Worm (Caenorhabditis elegans): ENCODE results near the gene oac-52.
A peak's percentile ranks its signal among the peaks of the same experiment; 100 is the strongest.

Gene oac-52

DNA sequence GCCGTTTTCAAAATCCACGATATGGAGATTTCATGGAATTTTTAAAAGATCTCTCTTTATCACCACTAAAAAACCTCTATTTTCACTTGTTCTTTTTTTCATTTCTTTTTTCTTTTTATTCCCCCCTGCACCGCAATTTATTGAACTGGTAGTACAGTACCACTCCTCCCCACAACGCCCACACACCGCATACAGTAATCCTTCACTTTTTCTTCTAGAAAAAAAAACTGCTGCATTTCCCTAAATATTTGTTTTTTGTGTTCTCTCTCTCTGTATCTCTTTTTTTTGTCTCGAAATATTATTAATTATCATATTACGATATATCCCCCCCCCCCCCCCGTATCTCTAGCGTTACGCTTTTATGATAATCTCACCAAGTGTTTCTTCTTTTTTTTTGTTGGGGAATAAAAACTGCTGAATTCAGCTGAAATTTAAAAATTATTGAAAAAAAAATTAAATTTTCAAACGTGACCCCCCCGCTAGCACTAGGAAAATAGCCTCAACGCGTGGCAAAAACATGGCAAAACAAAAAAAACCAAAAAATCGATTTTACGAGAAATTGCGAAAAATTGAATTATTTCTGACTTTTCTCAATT, 29.5 kb downstream of the oac-52 start, which contains the start of gene Y24D9B.1 (continued):
- no peak for TF ChIP-seq dox-1 (GFP tag; IDR thresholded peaks at IDR 0.05)
- TF ChIP-seq snpc-3.4 (tag; optimal IDR thresholded peaks at IDR 0.05) = peak; percentile 8
- no peak for TF ChIP-seq ztf-22 (GFP tag; optimal IDR thresholded peaks at IDR 0.05)
- TF ChIP-seq nhr-90 (tag; optimal IDR thresholded peaks at IDR 0.05) = no peak
- TF ChIP-seq F39B2.1 (GFP tag; IDR thresholded peaks at IDR 0.05) = 0 out of 2 replicates have a peak, but pooled peaks have one; percentile 10
- TF ChIP-seq B0261.1 (tag; optimal IDR thresholded peaks at IDR 0.05) = no peak

DNA sequence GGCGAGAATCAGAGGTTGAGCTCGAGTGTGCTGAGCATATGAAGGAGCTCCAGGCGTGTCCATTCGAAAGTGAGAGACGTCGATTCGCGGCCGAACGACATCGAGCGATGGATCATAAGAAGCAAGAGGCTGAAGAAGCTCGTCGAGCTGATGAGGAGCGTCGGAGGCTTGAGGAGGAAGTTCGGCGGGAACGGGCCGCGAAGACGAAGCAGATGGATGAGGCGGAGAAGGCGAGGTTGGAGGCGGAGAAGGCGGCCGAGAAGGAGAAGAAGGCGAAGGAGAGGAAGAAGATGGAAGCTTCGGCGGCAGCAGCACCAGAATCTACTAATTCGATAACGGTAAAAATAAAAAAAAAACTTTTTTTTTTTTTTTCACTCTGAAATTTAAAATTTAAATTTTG, 33.3 kb downstream of the oac-52 start:
- TF ChIP-seq zfh-2 (GFP tag; conservative IDR thresholded peaks at IDR 0.05) (0 out of 2 replicates have a peak, but pooled peaks have one; percentile 22), attf-6 (GFP tag; IDR thresholded peaks at IDR 0.05) (0 out of 2 replicates have a peak, but pooled peaks have one; percentile 11), egrh-3 (GFP tag; IDR thresholded peaks at IDR 0.05) (peak; percentile 84)

DNA sequence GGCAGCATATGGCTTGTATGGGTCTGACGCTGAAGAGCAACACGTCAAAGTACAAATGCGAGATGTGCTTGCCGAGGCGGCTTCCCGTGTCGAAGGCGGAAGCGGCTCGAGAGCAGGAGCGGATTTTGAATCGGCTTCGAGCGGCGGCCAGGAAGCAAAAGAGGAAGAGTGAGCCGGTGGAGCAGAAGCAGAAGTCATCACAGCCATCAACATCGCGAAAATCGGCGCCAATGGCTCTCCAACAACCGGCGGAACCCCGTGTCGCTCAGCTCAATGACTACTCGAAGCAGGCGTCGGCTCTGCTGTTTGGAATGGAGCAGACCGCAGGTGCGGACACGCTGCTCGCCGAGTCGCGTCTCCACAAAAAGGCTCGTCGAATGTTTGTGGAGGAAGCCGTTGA, 34.0 kb downstream of the oac-52 start:
- peak; percentile 77 for TF ChIP-seq egrh-3 (GFP tag; IDR thresholded peaks at IDR 0.05)

DNA sequence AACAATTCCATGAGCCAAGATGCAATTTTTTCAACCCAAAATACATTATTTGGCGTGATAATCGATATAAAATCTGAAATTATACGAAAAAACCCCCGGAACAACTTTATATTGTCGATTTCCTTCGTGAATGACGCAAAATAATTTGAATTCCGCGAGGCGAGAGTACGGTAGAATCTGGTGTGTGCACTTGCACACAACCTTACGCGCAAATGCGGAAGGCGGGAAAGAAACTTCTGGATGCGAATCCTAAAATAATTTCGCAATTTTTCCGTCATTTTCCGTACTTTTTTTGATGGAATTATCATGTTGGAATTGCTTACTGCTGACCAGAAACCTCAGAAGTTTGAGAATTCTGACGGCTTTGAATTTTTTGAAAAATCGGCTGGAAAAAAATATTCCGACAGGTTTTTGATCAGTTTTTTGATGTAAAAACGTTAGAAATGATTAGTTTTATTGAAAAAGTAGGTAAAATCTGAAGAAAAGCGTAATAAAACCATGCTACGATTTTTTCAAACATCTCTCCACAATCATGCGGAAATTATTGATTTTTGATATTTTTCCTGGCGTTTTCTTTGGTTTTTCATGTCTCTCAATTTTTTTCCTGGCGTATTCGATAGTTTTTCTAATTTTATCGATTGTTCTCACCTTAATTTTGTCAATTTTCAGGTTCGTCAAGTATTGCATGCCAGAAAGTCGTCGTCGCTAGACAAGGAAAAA, 39.0 kb downstream of the oac-52 start, which contains the start of gene set-9:
TSS of gene set-9 (plus strand) at position 670 of the 720 bp plus-strand sequence.
- TF ChIP-seq efl-1 (GFP tag; optimal IDR thresholded peaks at IDR 0.05) (peak; percentile 73), lin-54 (GFP tag; optimal IDR thresholded peaks at IDR 0.05) (peak; percentile 15), F33H1.4 (GFP tag; IDR thresholded peaks at IDR 0.05) (0 out of 2 replicates have a peak, but pooled peaks have one; percentile 24), dpl-1 (GFP tag; optimal IDR thresholded peaks at IDR 0.05) (peak; percentile 8), hlh-12 (tag; optimal IDR thresholded peaks at IDR 0.05) (no peak), madf-8 (GFP tag; conservative IDR thresholded peaks at IDR 0.05) (peak; percentile 39; the same call in 1 of the 2 replicates), pbrm-1 (GFP tag; IDR thresholded peaks at IDR 0.05) (0 out of 2 replicates have a peak, but pooled peaks have one; percentile 13), hsf-1 (GFP tag; IDR thresholded peaks at IDR 0.05) (peak; percentile 92), mes-4 (tag; optimal IDR thresholded peaks at IDR 0.05) (no peak), F49E8.2 (tag; optimal IDR thresholded peaks at IDR 0.05; ENCODE audit: insufficient read depth) (peak; percentile 60), snpc-1.1 (tag; optimal IDR thresholded peaks at IDR 0.05; ENCODE audit: insufficient read depth) (peak; percentile 4), madf-6 (GFP tag; IDR thresholded peaks at IDR 0.05) (peak; percentile 57), hlh-26 (GFP tag; conservative IDR thresholded peaks at IDR 0.05) (no peak), egl-44 (GFP tag; IDR thresholded peaks at IDR 0.05) (no peak), cebp-1 (GFP tag; IDR thresholded peaks at IDR 0.05) (no peak), cebp-1 (tag; optimal IDR thresholded peaks at IDR 0.05) (peak; percentile 6), lsl-1 (GFP tag; optimal IDR thresholded peaks at IDR 0.05) (peak; percentile 85)

DNA sequence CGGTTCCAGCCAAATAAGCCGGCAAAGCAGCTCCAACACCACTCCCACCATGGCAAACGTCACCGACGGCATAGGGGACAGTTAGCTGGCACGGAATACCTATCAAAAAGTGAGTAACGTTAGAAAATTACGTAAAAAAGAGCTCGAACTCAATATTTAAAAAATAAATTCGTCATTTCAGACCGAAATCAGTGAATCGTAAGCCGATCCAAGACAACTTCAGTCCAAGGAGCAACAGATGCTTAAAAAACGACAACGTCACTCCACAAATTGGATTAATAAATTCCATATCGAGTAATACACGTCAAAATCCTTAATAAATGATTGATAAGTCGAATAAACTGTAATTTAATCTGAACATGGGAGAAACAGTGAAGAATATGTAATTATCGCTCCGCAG, 40.1 kb downstream of the oac-52 start:
- TF ChIP-seq madf-6 (GFP tag; IDR thresholded peaks at IDR 0.05) = no peak
- no peak for TF ChIP-seq xnd-1 (tag; optimal IDR thresholded peaks at IDR 0.05)
- TF ChIP-seq Y53F4B.3 (GFP tag; IDR thresholded peaks at IDR 0.05) = no peak
- no peak for TF ChIP-seq lin-40 (tag; optimal IDR thresholded peaks at IDR 0.05)
- TF ChIP-seq tbx-9 (tag; optimal IDR thresholded peaks at IDR 0.05; ENCODE audit: borderline replicate concordance) = no peak
- no peak for TF ChIP-seq ztf-6 (GFP tag; IDR thresholded peaks at IDR 0.05)
- TF ChIP-seq dpl-1 (GFP tag; optimal IDR thresholded peaks at IDR 0.05) = no peak
- TF ChIP-seq egl-44 (GFP tag; IDR thresholded peaks at IDR 0.05) = no peak
- no peak for TF ChIP-seq F10E7.11 (tag; optimal IDR thresholded peaks at IDR 0.05)
- TF ChIP-seq nhr-90 (tag; optimal IDR thresholded peaks at IDR 0.05) = no peak
- TF ChIP-seq T26A5.8 (tag; optimal IDR thresholded peaks at IDR 0.05) = no peak

Measured in whole organism, young adult.